Fruit fly (Drosophila melanogaster): ENCODE results near the gene Or85e.

The Or85e gene

DNA sequence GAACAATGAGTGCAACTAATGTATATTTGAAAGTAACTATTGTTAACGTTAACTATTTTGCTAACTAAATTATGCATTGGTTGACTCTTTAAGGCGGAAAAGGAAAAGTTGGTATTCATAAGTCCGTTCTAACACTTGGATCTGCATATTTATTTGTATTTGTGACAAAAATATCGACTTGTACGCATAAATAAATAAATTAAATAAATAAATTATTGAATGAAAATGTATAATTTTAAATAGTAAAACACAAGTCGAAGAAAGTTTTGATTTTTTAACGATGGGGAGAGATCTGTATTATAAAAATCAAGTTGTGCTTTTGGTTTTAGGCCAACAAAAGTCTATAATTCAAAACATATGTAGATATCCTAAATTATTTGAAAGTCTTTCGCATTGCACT lies 31.9 kb upstream of the Or85e start, which contains the start of gene CG8036:
TSS of gene CG8036 (plus strand) at position 301 of the 400 bp plus-strand sequence.
- TF ChIP-seq foxo (GFP tag; optimal IDR thresholded peaks at IDR 0.05) (no peak), tai (GFP tag; optimal IDR thresholded peaks at IDR 0.05) (no peak), OdsH (GFP tag; optimal IDR thresholded peaks at IDR 0.05) (no peak), GATAd (GFP tag; optimal IDR thresholded peaks at IDR 0.05) (no peak), dsf (GFP tag; optimal IDR thresholded peaks at IDR 0.05; ENCODE audit: borderline replicate concordance) (no peak), h (GFP tag; optimal IDR thresholded peaks at IDR 0.05) (no peak), pan (optimal IDR thresholded peaks at IDR 0.05) (no peak)

dm6 chr3R:8664699-8665340 lies 29.1 kb upstream of the Or85e start:
- TF ChIP-seq Myc (optimal IDR thresholded peaks at IDR 0.05), result no peak
- TF ChIP-seq OdsH (GFP tag; optimal IDR thresholded peaks at IDR 0.05), result no peak
- TF ChIP-seq dmrt93B (GFP tag; optimal IDR thresholded peaks at IDR 0.05), result no peak
- no peak for TF ChIP-seq jim (GFP tag; optimal IDR thresholded peaks at IDR 0.05)
- TF ChIP-seq usp (GFP tag; optimal IDR thresholded peaks at IDR 0.05), result no peak
- TF ChIP-seq Abd-B (GFP tag; optimal IDR thresholded peaks at IDR 0.05), result no peak
- no peak for TF ChIP-seq CG9705 (GFP tag; optimal IDR thresholded peaks at IDR 0.05)
- TF ChIP-seq Hr83 (GFP tag; optimal IDR thresholded peaks at IDR 0.05; ENCODE audit: poor library complexity, severe bottlenecking), result no peak
- TF ChIP-seq foxo (GFP tag; optimal IDR thresholded peaks at IDR 0.05), result no peak
- no peak for TF ChIP-seq dsf (GFP tag; optimal IDR thresholded peaks at IDR 0.05; ENCODE audit: borderline replicate concordance)
- TF ChIP-seq dl (GFP tag; optimal IDR thresholded peaks at IDR 0.05; ENCODE audit: insufficient read depth in 1 of 2, partially characterized antibody in 2 of 2), result no peak
- no peak for TF ChIP-seq woc (GFP tag; optimal IDR thresholded peaks at IDR 0.05)

DNA sequence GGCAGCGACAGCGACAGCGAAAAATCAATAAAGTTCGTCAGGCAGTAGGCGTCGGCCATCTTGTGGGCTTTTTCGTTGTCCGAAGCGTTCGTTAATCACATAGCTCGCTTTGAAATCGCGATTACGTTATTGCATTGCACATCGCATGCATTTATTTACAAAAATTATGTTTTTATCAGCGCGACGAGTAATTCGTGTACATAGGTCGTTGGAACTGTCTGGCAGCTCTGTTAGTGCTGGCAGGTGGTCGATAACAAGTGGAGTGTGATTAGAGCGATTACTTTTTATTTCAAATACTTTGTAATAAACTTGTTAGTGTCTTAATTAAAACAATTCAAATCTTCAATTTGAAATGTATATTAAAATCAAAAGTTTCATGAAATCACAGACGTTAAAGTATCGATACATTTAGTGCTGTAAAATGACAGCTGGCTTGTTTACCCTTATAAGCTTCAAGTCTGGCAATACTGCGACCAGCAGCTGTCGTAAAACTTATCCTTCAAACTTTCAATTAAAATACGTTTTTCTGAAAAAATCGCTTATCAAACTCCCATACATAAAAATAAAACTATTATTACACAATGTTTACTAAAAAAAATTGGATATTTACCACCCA lies 28.1 kb upstream of the Or85e start, which contains the start of gene CG8032:
TSS of gene CG8032 (plus strand) at position 448 of the 616 bp plus-strand sequence.
- TF ChIP-seq OdsH (GFP tag; optimal IDR thresholded peaks at IDR 0.05) (peak; percentile 24), Jra (GFP tag; optimal IDR thresholded peaks at IDR 0.05) (peak; percentile 83), dsf (GFP tag; optimal IDR thresholded peaks at IDR 0.05; ENCODE audit: borderline replicate concordance) (peak; percentile 21), woc (GFP tag; optimal IDR thresholded peaks at IDR 0.05) (peak; percentile 45), CG9705 (GFP tag; optimal IDR thresholded peaks at IDR 0.05) (peak; percentile 21), Sp1 (GFP tag; optimal IDR thresholded peaks at IDR 0.05) (peak; percentile 18), Rel (GFP tag; optimal IDR thresholded peaks at IDR 0.05) (no peak), Rel (tag; optimal IDR thresholded peaks at IDR 0.05) (peak; percentile 44), brk (GFP tag; optimal IDR thresholded peaks at IDR 0.05) (peak; percentile 38), N (GFP tag; optimal IDR thresholded peaks at IDR 0.05) (no peak), h (GFP tag; optimal IDR thresholded peaks at IDR 0.05) (peak; percentile 79), CrebA (GFP tag; optimal IDR thresholded peaks at IDR 0.05; ENCODE audit: borderline replicate concordance) (no peak), sage (GFP tag; optimal IDR thresholded peaks at IDR 0.05) (peak; percentile 40), Dif (GFP tag; optimal IDR thresholded peaks at IDR 0.05; ENCODE audit: partially characterized antibody) (no peak), Abd-B (GFP tag; optimal IDR thresholded peaks at IDR 0.05) (no peak), Myc (optimal IDR thresholded peaks at IDR 0.05) (no peak), rgr (GFP tag; optimal IDR thresholded peaks at IDR 0.05) (peak; percentile 48), psq (GFP tag; optimal IDR thresholded peaks at IDR 0.05) (peak; percentile 9), pan (optimal IDR thresholded peaks at IDR 0.05) (no peak), Hnf4 (GFP tag; optimal IDR thresholded peaks at IDR 0.05) (peak; percentile 75), dmrt93B (GFP tag; optimal IDR thresholded peaks at IDR 0.05) (peak; percentile 8), HLH106 (tag; optimal IDR thresholded peaks at IDR 0.05) (peak; percentile 52), jim (GFP tag; optimal IDR thresholded peaks at IDR 0.05) (no peak), br (GFP tag; optimal IDR thresholded peaks at IDR 0.05) (peak; percentile 52), ey (GFP tag; optimal IDR thresholded peaks at IDR 0.05) (peak; percentile 39), foxo (GFP tag; optimal IDR thresholded peaks at IDR 0.05) (peak in 1 of 2 experiments; percentile 72), CG32264 (GFP tag; optimal IDR thresholded peaks at IDR 0.05) (no peak), fru (GFP tag; optimal IDR thresholded peaks at IDR 0.05) (peak; percentile 61), sv (GFP tag; optimal IDR thresholded peaks at IDR 0.05) (peak; percentile 49)

Data from whole organism, wandering third instar larva.